Worm (Caenorhabditis elegans): Measurements from ENCODE around the gene C27A7.3.

The C27A7.3 gene

DNA sequence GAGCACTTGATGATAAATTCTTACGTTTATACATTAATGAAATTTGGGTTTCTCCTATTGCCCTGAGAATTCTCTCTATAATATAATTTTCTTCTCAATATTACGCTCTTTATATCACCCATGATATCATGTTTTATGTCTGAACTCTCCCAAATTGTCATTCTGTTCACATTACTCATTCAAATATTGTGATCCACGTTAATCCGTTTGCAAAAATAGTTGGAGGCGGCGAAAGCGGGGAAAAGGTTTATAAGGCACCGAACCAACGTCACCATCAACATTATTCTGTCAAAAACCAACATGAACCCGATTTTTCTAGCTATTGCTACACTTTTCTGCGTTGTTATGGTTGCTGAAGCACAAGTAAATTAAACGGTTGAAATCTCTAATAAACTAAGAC is 12.1 kb downstream of the C27A7.3 start, which contains the start of gene C27A7.8:
Gene C27A7.8 (plus strand): TSS at position 301 of the 400 bp plus-strand sequence.
- no peak for TF ChIP-seq ztf-23 (GFP tag; IDR thresholded peaks at IDR 0.05)
- TF ChIP-seq tab-1 (GFP tag; IDR thresholded peaks at IDR 0.05): no peak
- TF ChIP-seq flt-1 (GFP tag; IDR thresholded peaks at IDR 0.05): no peak
- TF ChIP-seq klf-2 (GFP tag; conservative IDR thresholded peaks at IDR 0.05): no peak
- no peak for TF ChIP-seq cog-1 (tag; optimal IDR thresholded peaks at IDR 0.05)
- no peak for TF ChIP-seq ref-1 (GFP tag; conservative IDR thresholded peaks at IDR 0.05)
- no peak for TF ChIP-seq med-1 (GFP tag; optimal IDR thresholded peaks at IDR 0.05; ENCODE audit: insufficient read depth)
- TF ChIP-seq T22C8.4 (GFP tag; IDR thresholded peaks at IDR 0.05): no peak
- TF ChIP-seq ztf-29 (GFP tag; IDR thresholded peaks at IDR 0.05): no peak

- TF ChIP-seq cog-1 (tag; optimal IDR thresholded peaks at IDR 0.05): no peak
- no peak for TF ChIP-seq ref-1 (GFP tag; conservative IDR thresholded peaks at IDR 0.05)
- no peak for TF ChIP-seq flt-1 (GFP tag; IDR thresholded peaks at IDR 0.05)
- no peak for TF ChIP-seq klf-2 (GFP tag; conservative IDR thresholded peaks at IDR 0.05)
Observed at ce11 chrV:12153784-12154183, 13.1 kb downstream of the C27A7.3 start.

DNA sequence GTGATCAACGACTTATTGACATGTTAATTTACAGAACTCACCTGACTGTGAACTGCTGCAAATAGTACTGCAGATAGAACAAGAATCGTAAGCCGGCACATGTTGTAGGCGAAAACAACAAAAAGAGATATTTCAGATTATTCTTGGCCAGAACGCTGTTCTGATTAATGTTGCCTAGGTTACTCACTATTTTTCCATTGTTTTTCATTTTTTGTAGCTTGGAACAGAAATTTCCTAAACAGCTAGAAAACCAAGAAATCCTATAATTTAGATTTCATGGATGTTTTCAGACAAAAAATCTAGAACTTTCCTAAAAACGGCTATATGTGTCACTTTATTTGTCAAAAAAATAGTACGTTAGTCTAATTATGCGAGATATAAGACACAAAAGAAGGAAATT is 13.8 kb downstream of the C27A7.3 start, which contains the start of gene C27A7.9:
Gene C27A7.9 (minus strand): TSS at position 101 of the 400 bp plus-strand sequence.
- TF ChIP-seq T22C8.4 (GFP tag; IDR thresholded peaks at IDR 0.05): no peak
- no peak for TF ChIP-seq cog-1 (tag; optimal IDR thresholded peaks at IDR 0.05)
- TF ChIP-seq tab-1 (GFP tag; IDR thresholded peaks at IDR 0.05): no peak
- TF ChIP-seq ztf-29 (GFP tag; IDR thresholded peaks at IDR 0.05): no peak
- TF ChIP-seq klf-2 (GFP tag; conservative IDR thresholded peaks at IDR 0.05): no peak
- TF ChIP-seq flt-1 (GFP tag; IDR thresholded peaks at IDR 0.05): no peak
- TF ChIP-seq ref-1 (GFP tag; conservative IDR thresholded peaks at IDR 0.05): no peak
- no peak for TF ChIP-seq med-1 (GFP tag; optimal IDR thresholded peaks at IDR 0.05; ENCODE audit: insufficient read depth)
- no peak for TF ChIP-seq ztf-23 (GFP tag; IDR thresholded peaks at IDR 0.05)

DNA sequence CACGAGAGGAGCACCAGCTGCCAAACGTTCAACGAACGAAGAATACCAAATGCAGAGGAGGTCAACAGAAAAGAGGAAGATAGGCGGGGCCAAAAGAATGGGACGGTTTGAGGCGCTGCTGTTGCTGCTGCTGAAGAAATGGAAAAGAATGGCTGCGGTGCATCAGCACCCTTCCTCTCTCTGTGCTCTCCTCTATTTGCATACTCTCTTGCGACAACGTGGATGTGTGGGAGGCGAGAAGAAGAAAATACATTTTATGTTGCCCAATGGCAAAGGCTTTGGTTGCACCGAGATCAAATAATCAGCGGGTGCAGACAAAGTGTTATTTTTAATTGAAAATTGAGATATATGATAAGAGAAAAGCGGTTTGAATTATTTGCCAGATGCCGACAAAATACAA is 17.7 kb downstream of the C27A7.3 start:
- TF ChIP-seq flt-1 (GFP tag; IDR thresholded peaks at IDR 0.05): no peak
- TF ChIP-seq med-1 (GFP tag; optimal IDR thresholded peaks at IDR 0.05; ENCODE audit: insufficient read depth): no peak
- no peak for TF ChIP-seq T22C8.4 (GFP tag; IDR thresholded peaks at IDR 0.05)
- TF ChIP-seq ztf-23 (GFP tag; IDR thresholded peaks at IDR 0.05): no peak
- TF ChIP-seq cog-1 (tag; optimal IDR thresholded peaks at IDR 0.05): no peak
- TF ChIP-seq klf-2 (GFP tag; conservative IDR thresholded peaks at IDR 0.05): no peak
- TF ChIP-seq ztf-29 (GFP tag; IDR thresholded peaks at IDR 0.05): no peak
- no peak for TF ChIP-seq tab-1 (GFP tag; IDR thresholded peaks at IDR 0.05)
- no peak for TF ChIP-seq ref-1 (GFP tag; conservative IDR thresholded peaks at IDR 0.05)

DNA sequence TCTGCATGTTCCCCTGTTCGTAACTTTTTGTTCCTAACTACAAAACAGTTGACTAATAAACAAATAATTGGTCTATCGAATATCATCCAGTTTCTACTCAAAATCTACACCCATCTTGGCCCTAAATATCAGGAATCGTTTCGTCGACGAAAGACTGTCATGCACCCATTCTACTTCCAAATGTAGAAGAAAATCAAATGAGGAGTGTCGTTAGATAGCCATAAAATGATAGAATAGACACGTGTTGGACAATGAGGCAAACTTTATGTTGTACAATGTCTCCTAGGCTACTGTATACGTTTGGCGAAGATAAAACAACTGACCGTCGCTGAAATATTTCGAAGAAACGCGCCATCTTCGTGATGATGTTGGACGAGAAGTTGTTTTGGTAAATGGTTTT is 19.2 kb downstream of the C27A7.3 start:
- TF ChIP-seq tab-1 (GFP tag; IDR thresholded peaks at IDR 0.05) (no peak), med-1 (GFP tag; optimal IDR thresholded peaks at IDR 0.05; ENCODE audit: insufficient read depth) (no peak), cog-1 (tag; optimal IDR thresholded peaks at IDR 0.05) (no peak), ref-1 (GFP tag; conservative IDR thresholded peaks at IDR 0.05) (no peak), ztf-29 (GFP tag; IDR thresholded peaks at IDR 0.05) (no peak), ztf-23 (GFP tag; IDR thresholded peaks at IDR 0.05) (no peak), flt-1 (GFP tag; IDR thresholded peaks at IDR 0.05) (no peak)

- TF ChIP-seq ztf-29 (GFP tag; IDR thresholded peaks at IDR 0.05): no peak
- TF ChIP-seq ztf-23 (GFP tag; IDR thresholded peaks at IDR 0.05): no peak
- no peak for TF ChIP-seq klf-2 (GFP tag; conservative IDR thresholded peaks at IDR 0.05)
- TF ChIP-seq ref-1 (GFP tag; conservative IDR thresholded peaks at IDR 0.05): no peak
- no peak for TF ChIP-seq tab-1 (GFP tag; IDR thresholded peaks at IDR 0.05)
- no peak for TF ChIP-seq med-1 (GFP tag; optimal IDR thresholded peaks at IDR 0.05; ENCODE audit: insufficient read depth)
- TF ChIP-seq flt-1 (GFP tag; IDR thresholded peaks at IDR 0.05): no peak
Observed at ce11 chrV:12161157-12161556, 20.4 kb downstream of the C27A7.3 start.

ce11 chrV:12162220-12162619 is 21.5 kb downstream of the C27A7.3 start, which contains the start of gene C27A7.5:
TSS of gene C27A7.5 (minus strand) at chrV:12162320.
- TF ChIP-seq tab-1 (GFP tag; IDR thresholded peaks at IDR 0.05) (no peak), T22C8.4 (GFP tag; IDR thresholded peaks at IDR 0.05) (no peak), ztf-23 (GFP tag; IDR thresholded peaks at IDR 0.05) (no peak), med-1 (GFP tag; optimal IDR thresholded peaks at IDR 0.05; ENCODE audit: insufficient read depth) (no peak), flt-1 (GFP tag; IDR thresholded peaks at IDR 0.05) (no peak), ref-1 (GFP tag; conservative IDR thresholded peaks at IDR 0.05) (no peak), cog-1 (tag; optimal IDR thresholded peaks at IDR 0.05) (no peak)

ce11 chrV:12162906-12163305 is 22.2 kb downstream of the C27A7.3 start, which contains the start of gene srj-4:
TSS of gene srj-4 (plus strand) at chrV:12163206.
- no peak for TF ChIP-seq ztf-29 (GFP tag; IDR thresholded peaks at IDR 0.05)
- no peak for TF ChIP-seq med-1 (GFP tag; optimal IDR thresholded peaks at IDR 0.05; ENCODE audit: insufficient read depth)
- no peak for TF ChIP-seq ref-1 (GFP tag; conservative IDR thresholded peaks at IDR 0.05)
- no peak for TF ChIP-seq tab-1 (GFP tag; IDR thresholded peaks at IDR 0.05)
- no peak for TF ChIP-seq T22C8.4 (GFP tag; IDR thresholded peaks at IDR 0.05)
- TF ChIP-seq cog-1 (tag; optimal IDR thresholded peaks at IDR 0.05): no peak
- TF ChIP-seq ztf-23 (GFP tag; IDR thresholded peaks at IDR 0.05): no peak
- no peak for TF ChIP-seq flt-1 (GFP tag; IDR thresholded peaks at IDR 0.05)
- no peak for TF ChIP-seq klf-2 (GFP tag; conservative IDR thresholded peaks at IDR 0.05)

ce11 chrV:12167031-12167430 is 26.3 kb downstream of the C27A7.3 start:
- TF ChIP-seq klf-2 (GFP tag; conservative IDR thresholded peaks at IDR 0.05): no peak
- no peak for TF ChIP-seq cog-1 (tag; optimal IDR thresholded peaks at IDR 0.05)
- TF ChIP-seq ztf-29 (GFP tag; IDR thresholded peaks at IDR 0.05): no peak
- no peak for TF ChIP-seq med-1 (GFP tag; optimal IDR thresholded peaks at IDR 0.05; ENCODE audit: insufficient read depth)
- TF ChIP-seq T22C8.4 (GFP tag; IDR thresholded peaks at IDR 0.05): no peak
- TF ChIP-seq ztf-23 (GFP tag; IDR thresholded peaks at IDR 0.05): no peak
- no peak for TF ChIP-seq ref-1 (GFP tag; conservative IDR thresholded peaks at IDR 0.05)
- no peak for TF ChIP-seq flt-1 (GFP tag; IDR thresholded peaks at IDR 0.05)
- no peak for TF ChIP-seq tab-1 (GFP tag; IDR thresholded peaks at IDR 0.05)

DNA sequence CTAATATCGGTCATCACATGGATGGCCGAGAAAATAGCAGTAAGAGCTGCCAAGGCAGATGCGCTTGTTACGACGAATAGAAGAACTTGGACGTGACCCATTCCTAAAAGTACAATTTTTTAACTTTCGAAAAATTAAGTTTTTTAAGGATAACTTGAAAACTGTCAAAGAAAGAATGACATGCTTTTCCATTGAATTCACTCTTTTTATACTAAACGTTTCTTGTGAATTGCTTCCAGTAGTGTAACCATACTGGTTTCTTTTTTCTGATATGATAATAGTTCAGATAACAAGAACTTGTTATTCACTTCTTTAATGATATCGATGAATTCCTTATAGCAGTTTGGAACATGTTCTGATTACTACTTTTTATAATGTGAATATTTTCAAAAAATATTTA is 26.9 kb downstream of the C27A7.3 start, which contains the start of gene col-37:
Gene col-37 (minus strand): TSS at position 101 of the 400 bp plus-strand sequence.
- TF ChIP-seq ztf-23 (GFP tag; IDR thresholded peaks at IDR 0.05) (no peak), ref-1 (GFP tag; conservative IDR thresholded peaks at IDR 0.05) (no peak), tab-1 (GFP tag; IDR thresholded peaks at IDR 0.05) (no peak), T22C8.4 (GFP tag; IDR thresholded peaks at IDR 0.05) (no peak), klf-2 (GFP tag; conservative IDR thresholded peaks at IDR 0.05) (no peak), med-1 (GFP tag; optimal IDR thresholded peaks at IDR 0.05; ENCODE audit: insufficient read depth) (no peak), cog-1 (tag; optimal IDR thresholded peaks at IDR 0.05) (no peak), ztf-29 (GFP tag; IDR thresholded peaks at IDR 0.05) (no peak), flt-1 (GFP tag; IDR thresholded peaks at IDR 0.05) (no peak)
